Worm (Caenorhabditis elegans): Measurements from ENCODE around the gene msp-76.

DNA sequence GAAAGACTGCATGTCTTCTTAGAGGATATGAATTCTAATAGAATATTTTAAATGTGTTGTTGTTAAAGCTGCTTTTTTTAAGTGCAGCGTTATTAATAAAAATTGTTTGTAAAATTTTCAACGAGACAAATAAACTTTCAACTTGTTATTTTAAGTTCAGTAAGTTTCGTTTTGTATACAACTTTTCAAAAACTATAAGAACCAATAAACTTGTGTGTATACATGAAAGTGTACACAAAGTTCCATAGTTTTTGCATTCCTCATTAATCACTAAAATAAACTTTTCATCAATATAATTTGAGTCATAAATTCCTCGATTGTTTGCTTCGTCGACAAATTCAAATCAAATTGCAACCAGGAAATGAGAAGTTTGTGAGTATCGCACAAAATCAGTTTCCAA is 40.1 kb upstream of the msp-76 start, which contains the start of gene srm-3:
- TF ChIP-seq tbx-11 (GFP tag; IDR thresholded peaks at IDR 0.05) (no peak), sea-1 (GFP tag; conservative IDR thresholded peaks at IDR 0.05) (no peak), pes-1 (GFP tag; IDR thresholded peaks at IDR 0.05) (no peak), ama-1 (optimal IDR thresholded peaks at IDR 0.05) (no peak), hmbx-1 (tag; optimal IDR thresholded peaks at IDR 0.05) (no peak)

Measured in whole organism, early embryonic.